Worm (Caenorhabditis elegans): ENCODE results near the gene F57B9.1.
A peak's percentile ranks its signal among the peaks of the same experiment; 100 is the strongest.

DNA sequence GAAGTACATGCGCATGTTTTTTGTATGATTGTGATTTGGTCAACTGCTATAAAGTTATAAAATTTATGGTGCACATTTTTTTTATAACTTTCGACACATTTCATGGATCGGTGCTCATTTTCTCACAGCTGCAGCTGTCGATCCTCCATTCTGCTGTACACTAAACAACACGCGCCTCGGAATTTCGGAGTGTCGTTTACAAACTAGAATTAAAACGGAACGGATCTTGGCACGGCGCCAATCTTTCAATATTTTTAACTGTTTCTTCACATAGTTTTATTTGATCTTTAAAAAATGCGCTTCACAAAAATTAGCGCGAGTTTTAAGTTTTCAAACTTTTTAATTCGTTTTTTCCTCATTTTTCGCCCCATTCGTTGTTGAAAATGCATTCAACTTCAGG is 15.5 kb upstream of the F57B9.1 start, which contains the start of gene let-711:
- TF ChIP-seq F16B12.6 (tag; optimal IDR thresholded peaks at IDR 0.05) = no peak
- TF ChIP-seq unc-62 (GFP tag; optimal IDR thresholded peaks at IDR 0.05) = no peak
- no peak for TF ChIP-seq fkh-10 (GFP tag; optimal IDR thresholded peaks at IDR 0.05)
- TF ChIP-seq Y116A8C.19 (tag; optimal IDR thresholded peaks at IDR 0.05; ENCODE audit: borderline replicate concordance) = no peak
- no peak for TF ChIP-seq unc-30 (tag; optimal IDR thresholded peaks at IDR 0.05)
- no peak for TF ChIP-seq elt-3 (tag; optimal IDR thresholded peaks at IDR 0.05)
- TF ChIP-seq unc-98 (GFP tag; IDR thresholded peaks at IDR 0.05) = no peak
- no peak for TF ChIP-seq nhr-85 (tag)
- TF ChIP-seq efl-1 (optimal IDR thresholded peaks at IDR 0.05) = peak; percentile 16 to 49
- peak; percentile 12 to 39 for TF ChIP-seq efl-1 (GFP tag; optimal IDR thresholded peaks at IDR 0.05 in 1 of 2)
- TF ChIP-seq skn-1 (tag; optimal IDR thresholded peaks at IDR 0.05) = no peak
- TF ChIP-seq hpl-2 (GFP tag; optimal IDR thresholded peaks at IDR 0.05) = no peak
- no peak for TF ChIP-seq unc-130 (tag; optimal IDR thresholded peaks at IDR 0.05)
- TF ChIP-seq dpl-1 (GFP tag; optimal IDR thresholded peaks at IDR 0.05) = peak in 2 of 3 experiments; percentile 19 to 36

All from whole organism, L1 larva.